Fruit fly (Drosophila melanogaster) whole organism, wandering third instar larva: ENCODE measurements around the gene Rab30.

ENCODE experiments used
- Abd-B ChIP-seq: fragments of >200 bp; optimal IDR thresholded peaks from 2 replicates; lab custom pipeline; 2017; ENCODE audit warnings: missing biosample characterization, missing genetic modification characterization
- Dfd ChIP-seq: fragments of >200 bp; optimal IDR thresholded peaks from 2 replicates; lab custom pipeline; 2017; ENCODE audit warnings: missing biosample characterization, missing genetic modification characterization
- HLH106 ChIP-seq: fragments of 200-800 bp; optimal IDR thresholded peaks from 3 replicates; lab custom pipeline; 2019; ENCODE audit warnings: missing biosample characterization, mild to moderate bottlenecking, missing genetic modification characterization, moderate library complexity
- OdsH ChIP-seq: fragments of 200-800 bp; sonication (Bioruptor generic); optimal IDR thresholded peaks from 2 replicates; lab custom pipeline; 2016; ENCODE audit warnings: missing biosample characterization, mild to moderate bottlenecking, missing genetic modification characterization
- br ChIP-seq: fragments of 200-800 bp; sonication (Bioruptor generic); optimal IDR thresholded peaks from 2 replicates; lab custom pipeline; 2016; ENCODE audit warnings: missing biosample characterization, missing genetic modification characterization
- brk ChIP-seq: fragments of 200-800 bp; sonication (Bioruptor generic); optimal IDR thresholded peaks from 2 replicates; lab custom pipeline; 2016; ENCODE audit warnings: missing biosample characterization, mild to moderate bottlenecking, missing genetic modification characterization
- dsf ChIP-seq: sonication (Bioruptor generic); optimal IDR thresholded peaks from 2 replicates; lab custom pipeline; 2016; ENCODE audit warnings: missing biosample characterization, missing genetic modification characterization, borderline replicate concordance
- ey ChIP-seq: fragments of 200-800 bp; sonication (Bioruptor generic); optimal IDR thresholded peaks from 2 replicates; lab custom pipeline; 2016; ENCODE audit warnings: missing biosample characterization, missing genetic modification characterization
- jim ChIP-seq: fragments of 175-275, 200-325 bp; sonication (Bioruptor generic); optimal IDR thresholded peaks from 2 replicates; lab custom pipeline; 2016; ENCODE audit warnings: missing biosample characterization, mild to moderate bottlenecking, missing genetic modification characterization
- usp ChIP-seq: fragments of >200 bp; optimal IDR thresholded peaks from 2 replicates; lab custom pipeline; 2017; ENCODE audit warnings: missing biosample characterization, missing genetic modification characterization
- woc ChIP-seq: sonication (Bioruptor generic); optimal IDR thresholded peaks from 2 replicates; lab custom pipeline; 2016; ENCODE audit warnings: missing biosample characterization, mild to moderate bottlenecking, missing genetic modification characterization

DNA sequence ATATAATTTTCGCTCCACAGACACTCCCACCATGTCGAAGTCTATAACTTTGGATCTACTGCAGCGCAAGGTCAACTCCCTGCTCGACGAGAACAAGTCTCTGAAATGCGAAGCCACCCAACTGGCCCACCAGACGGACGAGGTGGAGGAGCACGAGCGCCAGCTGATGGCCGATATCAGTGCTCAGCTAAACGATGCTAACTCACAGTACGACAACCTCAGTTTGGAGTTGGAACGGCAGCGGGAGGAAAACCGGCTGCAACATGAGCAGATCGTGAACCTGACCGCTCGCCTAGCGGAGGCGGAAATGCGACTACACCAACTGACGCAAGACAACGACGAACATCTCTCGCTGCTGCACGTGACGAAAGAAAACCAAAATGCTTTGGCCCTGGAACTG, 19.3 kb upstream of the Rab30 start:
- TF ChIP-seq jim (GFP tag; lab: Kevin White, UChicago) (no peak), OdsH (GFP tag; lab: Kevin White, UChicago) (no peak), usp (GFP tag; lab: Kevin White, UChicago) (no peak), Abd-B (GFP tag; lab: Kevin White, UChicago) (no peak), ey (GFP tag; lab: Kevin White, UChicago) (no peak), Dfd (no peak), brk (GFP tag; lab: Kevin White, UChicago) (no peak), woc (GFP tag; lab: Kevin White, UChicago) (no peak), br (GFP tag; lab: Kevin White, UChicago) (no peak), dsf (GFP tag; lab: Kevin White, UChicago) (no peak), HLH106 (tag; lab: Kevin White, UChicago) (no peak)
